Worm (Caenorhabditis elegans) whole organism, L4 larva: ENCODE data around the gene crm-1.

Experiments
- F37D6.2 ChIP-seq: sonication (generic microtip); optimal IDR thresholded peaks from 2 replicates; lab custom pipeline; 2016; ENCODE audit warnings: mild to moderate bottlenecking, missing genetic modification characterization, missing compliant biosample characterization
- F44E2.7 ChIP-seq: fragments of 200-800 bp; sonication (Bioruptor generic); IDR thresholded peaks from 2 replicates; pipeline ENCODE4 v2.1.2; 2022; ENCODE audit warnings: missing genetic modification characterization, missing compliant biosample characterization
- F49E8.2 ChIP-seq: sonication (generic microtip); optimal IDR thresholded peaks from 2 replicates; lab custom pipeline; 2016; ENCODE audit warnings: missing compliant biosample characterization, mild to moderate bottlenecking, missing genetic modification characterization, borderline replicate concordance
- T20F7.1 ChIP-seq: fragments of 200-800 bp; sonication (Bioruptor generic); optimal IDR thresholded peaks from 2 replicates; lab custom pipeline; 2018; ENCODE audit warnings: mild to moderate bottlenecking, missing genetic modification characterization, missing compliant biosample characterization
- ZK337.2 ChIP-seq: fragments of 200-800 bp; sonication (Bioruptor generic); IDR thresholded peaks from 2 replicates; pipeline ENCODE4 v1.3.6; 2022; ENCODE audit warnings: missing genetic modification reagents, missing genetic modification characterization, missing compliant biosample characterization
- ZK546.5 ChIP-seq, 2 experiments: sonication (generic microtip); optimal IDR thresholded peaks; 2 replicates each; lab custom pipeline; 2017; ENCODE audit warnings: missing biosample characterization in 2 of 2, missing genetic modification characterization in 2 of 2
- ceh-44 ChIP-seq: fragments of 200-800 bp; sonication (Bioruptor generic); IDR thresholded peaks from 2 replicates; pipeline ENCODE4 v1.3.6; 2022; ENCODE audit warnings: missing genetic modification reagents, missing genetic modification characterization, missing compliant biosample characterization
- cey-2 ChIP-seq: sonication (generic microtip); optimal IDR thresholded peaks from 3 replicates; lab custom pipeline; 2017; ENCODE audit warnings: missing genetic modification characterization, mild to moderate bottlenecking, missing compliant biosample characterization, antibody characterized with exemption, borderline replicate concordance; ENCODE audit not compliant: insufficient read depth
- ctbp-1 ChIP-seq: fragments of 200-800 bp; sonication (Bioruptor generic); IDR thresholded peaks from 2 replicates; pipeline ENCODE4 v1.3.6; 2022; ENCODE audit warnings: missing genetic modification reagents, missing genetic modification characterization, missing compliant biosample characterization
- daf-16 ChIP-seq, 3 experiments: sonication (generic microtip); optimal IDR thresholded peaks; 2 replicates each; lab custom pipeline; 2016 to 2017; ENCODE audit warnings: missing genetic modification characterization in 3 of 3, missing genetic modification reagents in 3 of 3, mild to moderate bottlenecking in 2 of 3, missing compliant biosample characterization in 2 of 3, missing biosample characterization in 1 of 3, moderate library complexity in 1 of 3
- dmd-6 ChIP-seq: fragments of 200-800 bp; sonication (Bioruptor generic); IDR thresholded peaks from 2 replicates; pipeline ENCODE4 v1.3.6; 2022; ENCODE audit warnings: missing genetic modification reagents, missing genetic modification characterization, missing compliant biosample characterization
- dmd-9 ChIP-seq: fragments of 200-800 bp; sonication (Bioruptor generic); IDR thresholded peaks from 2 replicates; pipeline ENCODE4 v1.3.6; 2022; ENCODE audit warnings: missing genetic modification reagents, missing genetic modification characterization, missing compliant biosample characterization
- dpl-1 ChIP-seq: fragments of 150-350 bp; optimal IDR thresholded peaks from 2 replicates; lab custom pipeline; 2014; ENCODE audit warnings: missing biosample characterization, missing genetic modification reagents, missing genetic modification characterization
- duxl-1 ChIP-seq: sonication (generic microtip); optimal IDR thresholded peaks from 2 replicates; lab custom pipeline; 2016; ENCODE audit warnings: mild to moderate bottlenecking, missing genetic modification characterization, moderate library complexity, missing compliant biosample characterization; ENCODE audit not compliant: poor library complexity
- dve-1 ChIP-seq: sonication (generic microtip); optimal IDR thresholded peaks from 2 replicates; lab custom pipeline; 2017; ENCODE audit warnings: antibody characterized with exemption, mild to moderate bottlenecking, missing genetic modification characterization, missing compliant biosample characterization; ENCODE audit not compliant: insufficient read depth
- fkh-10 ChIP-seq: fragments of 150-350 bp; optimal IDR thresholded peaks from 2 replicates; lab custom pipeline; 2014; ENCODE audit warnings: missing biosample characterization, missing genetic modification reagents, missing genetic modification characterization
- hif-1 ChIP-seq, 2 experiments: sonication (generic microtip); optimal IDR thresholded peaks; 2 replicates each; lab custom pipeline; 2016 to 2017; ENCODE audit warnings: missing compliant biosample characterization in 2 of 2, missing genetic modification characterization in 2 of 2, missing genetic modification reagents in 2 of 2, missing genotype in 2 of 2, mild to moderate bottlenecking in 1 of 2
- hlh-30 ChIP-seq: sonication (generic microtip); optimal IDR thresholded peaks from 2 replicates; lab custom pipeline; 2017; ENCODE audit warnings: antibody characterized with exemption, mild to moderate bottlenecking, missing genetic modification characterization, missing compliant biosample characterization; ENCODE audit not compliant: insufficient read depth
- hmg-1.1 ChIP-seq: fragments of 200-800 bp; sonication (Bioruptor generic); IDR thresholded peaks from 2 replicates; pipeline ENCODE4 v1.3.6; 2022; ENCODE audit warnings: missing genetic modification reagents, missing genetic modification characterization, missing compliant biosample characterization
- lin-13 ChIP-seq: fragments of 150-350 bp; optimal IDR thresholded peaks from 2 replicates; lab custom pipeline; 2014; ENCODE audit warnings: missing biosample characterization, missing genetic modification reagents, missing genetic modification characterization
- lin-38 ChIP-seq: fragments of 200-800 bp; sonication (Bioruptor generic); IDR thresholded peaks from 2 replicates; pipeline ENCODE4 v1.3.6; 2022; ENCODE audit warnings: missing genetic modification reagents, missing genetic modification characterization, missing compliant biosample characterization
- lsy-2 ChIP-seq, 2 experiments: fragments of 150-350 bp in 1 of 2; sonication (generic microtip) in 1 of 2; optimal IDR thresholded peaks; 2 replicates each; lab custom pipeline; 2014 to 2017; ENCODE audit warnings: missing biosample characterization in 2 of 2, missing genetic modification characterization in 2 of 2
- madf-5 ChIP-seq, 2 experiments: fragments of 200-800 bp; sonication (Bioruptor generic); IDR thresholded peaks; 2 replicates each; pipeline ENCODE4 v1.3.6; 2022; ENCODE audit warnings: missing compliant biosample characterization in 2 of 2, missing genetic modification characterization in 2 of 2
- mdl-1 ChIP-seq, 2 experiments: fragments of 150-350 bp in 1 of 2; sonication (generic microtip) in 1 of 2; optimal IDR thresholded peaks; 2 replicates each; lab custom pipeline; 2014 to 2017; ENCODE audit warnings: missing biosample characterization in 2 of 2, missing genetic modification characterization in 2 of 2
- mep-1 ChIP-seq: fragments of 150-350 bp; sonication (generic microtip); optimal IDR thresholded peaks from 3 replicates; lab custom pipeline; 2014; ENCODE audit warnings: missing biosample characterization, missing genetic modification characterization
- mes-2 ChIP-seq: sonication (generic microtip); optimal IDR thresholded peaks from 2 replicates; lab custom pipeline; 2016; ENCODE audit warnings: missing genotype, mild to moderate bottlenecking, missing genetic modification characterization, missing compliant biosample characterization; ENCODE audit not compliant: poor library complexity, severe bottlenecking
- nhr-102 ChIP-seq: sonication (generic microtip); optimal IDR thresholded peaks from 2 replicates; lab custom pipeline; 2016; ENCODE audit warnings: mild to moderate bottlenecking, missing genetic modification characterization, moderate library complexity, missing compliant biosample characterization
- nhr-11 ChIP-seq: fragments of 150-350 bp; optimal IDR thresholded peaks from 2 replicates; lab custom pipeline; 2014; ENCODE audit warnings: missing biosample characterization, missing genetic modification characterization
- nhr-111 ChIP-seq: fragments of 200-800 bp; sonication (Bioruptor generic); optimal IDR thresholded peaks from 2 replicates; lab custom pipeline; 2018; ENCODE audit warnings: mild to moderate bottlenecking, missing genetic modification characterization, missing compliant biosample characterization
- nhr-25 ChIP-seq: sonication (generic microtip); optimal IDR thresholded peaks from 2 replicates; lab custom pipeline; 2017; ENCODE audit warnings: missing genetic modification characterization, mild to moderate bottlenecking, missing compliant biosample characterization, antibody characterized with exemption, moderate library complexity, borderline replicate concordance; ENCODE audit not compliant: insufficient read depth
- nhr-28 ChIP-seq: fragments of 150-350 bp; optimal IDR thresholded peaks from 2 replicates; lab custom pipeline; 2014; ENCODE audit warnings: missing biosample characterization, missing genetic modification characterization
- nhr-42 ChIP-seq: fragments of 200-800 bp; sonication (Bioruptor generic); IDR thresholded peaks from 2 replicates; pipeline ENCODE4 v1.3.6; 2022; ENCODE audit warnings: missing genetic modification characterization, missing compliant biosample characterization
- nhr-48 ChIP-seq: sonication (generic microtip); optimal IDR thresholded peaks from 2 replicates; lab custom pipeline; 2016; ENCODE audit warnings: mild to moderate bottlenecking, missing genetic modification characterization, missing compliant biosample characterization
- nhr-6 ChIP-seq: fragments of 150-350 bp; optimal IDR thresholded peaks from 2 replicates; lab custom pipeline; 2014; ENCODE audit warnings: missing biosample characterization, missing genetic modification characterization
- nhr-77 ChIP-seq: fragments of 150-350 bp; optimal IDR thresholded peaks from 2 replicates; lab custom pipeline; 2014; ENCODE audit warnings: missing biosample characterization, missing genetic modification characterization
- pha-4 ChIP-seq, 2 experiments: fragments of 150-350 bp in 1 of 2; fragments of 200-800 bp in 1 of 2; sonication (Bioruptor generic) in 1 of 2; IDR thresholded peaks in 1 of 2; optimal IDR thresholded peaks in 1 of 2; 2 replicates each; pipeline versions ENCODE4 v1.3.6 to Lab custom; 2014 to 2022; ENCODE audit warnings: missing genetic modification characterization in 2 of 2, missing genetic modification reagents in 2 of 2, missing biosample characterization in 1 of 2, missing compliant biosample characterization in 1 of 2
- rbr-2 ChIP-seq: sonication (generic microtip); optimal IDR thresholded peaks from 2 replicates; lab custom pipeline; 2016; ENCODE audit warnings: missing genotype, missing genetic modification characterization, missing compliant biosample characterization
- snpc-4 ChIP-seq: fragments of 150-350 bp; optimal IDR thresholded peaks from 2 replicates; lab custom pipeline; 2014; ENCODE audit warnings: missing biosample characterization, missing genetic modification characterization
- spr-1 ChIP-seq: sonication (generic microtip); optimal IDR thresholded peaks from 2 replicates; lab custom pipeline; 2016; ENCODE audit warnings: mild to moderate bottlenecking, missing genetic modification characterization, missing compliant biosample characterization
- spr-3 ChIP-seq: fragments of 200-800 bp; sonication (Bioruptor generic); optimal IDR thresholded peaks from 2 replicates; lab custom pipeline; 2018; ENCODE audit warnings: mild to moderate bottlenecking, missing genetic modification characterization, missing compliant biosample characterization
- unc-130 ChIP-seq: sonication (generic microtip); optimal IDR thresholded peaks from 2 replicates; lab custom pipeline; 2016; ENCODE audit warnings: missing genetic modification reagents, missing genetic modification characterization, missing compliant biosample characterization
- zag-1 ChIP-seq: fragments of 150-350 bp; optimal IDR thresholded peaks from 2 replicates; lab custom pipeline; 2014; ENCODE audit warnings: missing biosample characterization, missing genetic modification characterization
- zfp-2 ChIP-seq: sonication (generic microtip); optimal IDR thresholded peaks from 2 replicates; lab custom pipeline; 2016; ENCODE audit warnings: mild to moderate bottlenecking, missing genetic modification characterization, missing compliant biosample characterization
- zip-11 ChIP-seq: fragments of 200-800 bp; sonication (Bioruptor generic); IDR thresholded peaks from 2 replicates; pipeline ENCODE4 v1.3.6; 2022; ENCODE audit warnings: missing genetic modification characterization, missing compliant biosample characterization
- ztf-11 ChIP-seq: fragments of 150-350 bp; optimal IDR thresholded peaks from 2 replicates; lab custom pipeline; 2014; ENCODE audit warnings: missing biosample characterization, missing genetic modification characterization
- ztf-7 ChIP-seq: fragments of 150-350 bp; optimal IDR thresholded peaks from 2 replicates; lab custom pipeline; 2014; ENCODE audit warnings: missing biosample characterization, missing genetic modification characterization

Gene crm-1

DNA sequence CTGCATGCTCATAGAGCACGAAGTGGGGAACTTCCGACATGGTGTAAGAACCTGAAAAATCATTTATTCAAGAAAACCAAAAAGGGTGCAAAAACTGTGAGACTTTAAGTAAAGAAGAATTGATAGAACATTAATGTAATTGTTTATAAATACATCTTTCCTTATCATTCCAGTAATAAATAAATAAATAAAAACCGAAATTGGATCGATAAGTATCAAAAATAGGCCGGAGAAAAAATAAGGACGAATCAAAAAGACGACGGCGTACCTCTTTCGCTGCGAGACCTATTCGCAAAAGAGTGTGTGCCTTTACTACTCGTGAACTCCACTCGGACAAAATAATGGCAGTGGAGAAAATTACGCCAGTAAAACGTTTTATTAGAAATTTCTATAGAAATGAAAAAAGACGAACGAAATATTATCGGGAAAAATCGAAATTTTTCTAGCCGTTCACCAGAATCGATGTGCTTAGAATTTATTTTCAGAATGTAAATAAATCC is 21.1 kb upstream of the crm-1 start, which contains the start of gene nol-56:
TSS of gene nol-56 (minus strand) at position 51 of the 500 bp plus-strand sequence.
- TF ChIP-seq dmd-9 (GFP tag; lab: Robert Waterston, UW) (0 out of 2 replicates have a peak, but pooled peaks have one; percentile 57), hmg-1.1 (GFP tag; lab: Robert Waterston, UW) (peak; percentile 68), F49E8.2 (tag; lab: Kevin White, UChicago) (peak; percentile 11), nhr-48 (peak; percentile 27), daf-16 (GFP tag; optimal IDR thresholded peaks at IDR 0.05; lab: Kevin White, UChicago) (peak in 1 of 2 experiments; percentile 4), daf-16 (tag; optimal IDR thresholded peaks at IDR 0.05; lab: Kevin White, UChicago) (peak; percentile 62), mdl-1 (tag; optimal IDR thresholded peaks at IDR 0.05; lab: Kevin White, UChicago) (peak in 1 of 2 experiments; percentile 36), dpl-1 (GFP tag; lab: Kevin White, UChicago) (peak; percentile 89), nhr-28 (tag; lab: Kevin White, UChicago) (peak; percentile 60), zfp-2 (tag; lab: Kevin White, UChicago) (peak; percentile 22), nhr-11 (peak; percentile 62), unc-130 (GFP tag; lab: Kevin White, UChicago) (peak; percentile 64), F37D6.2 (tag; lab: Kevin White, UChicago) (peak; percentile 47), F44E2.7 (no peak), mes-2 (peak; percentile 93), snpc-4 (tag; lab: Kevin White, UChicago) (no peak), nhr-111 (GFP tag; lab: Kevin White, UChicago) (no peak), dmd-6 (GFP tag; lab: Robert Waterston, UW) (peak; percentile 80), duxl-1 (tag; lab: Kevin White, UChicago) (peak; percentile 36), pha-4 (GFP tag; IDR thresholded peaks at IDR 0.05; lab: Robert Waterston, UW) (peak; percentile 65; the same call in 1 of the 2 replicates), pha-4 (tag; optimal IDR thresholded peaks at IDR 0.05; lab: Kevin White, UChicago) (peak; percentile 32), fkh-10 (GFP tag; lab: Kevin White, UChicago) (no peak), ztf-7 (tag; lab: Kevin White, UChicago) (peak; percentile 62), nhr-6 (peak; percentile 62), hlh-30 (tag; lab: Kevin White, UChicago) (peak; percentile 71), nhr-102 (tag; lab: Kevin White, UChicago) (peak; percentile 34), nhr-77 (tag; lab: Kevin White, UChicago) (peak; percentile 71), zag-1 (tag; lab: Kevin White, UChicago) (no peak), lin-13 (GFP tag; lab: Kevin White, UChicago) (peak; percentile 52), hif-1 (tag; optimal IDR thresholded peaks at IDR 0.05; lab: Kevin White, UChicago) (peak; percentile 10 to 58), ceh-44 (no peak), madf-5 (GFP tag; IDR thresholded peaks at IDR 0.05; lab: Robert Waterston, UW) (no peak), nhr-25 (tag; lab: Kevin White, UChicago) (peak; percentile 79), nhr-42 (0 out of 2 replicates have a peak, but pooled peaks have one; percentile 8), ZK546.5 (tag; optimal IDR thresholded peaks at IDR 0.05; lab: Kevin White, UChicago) (peak in 1 of 2 experiments; percentile 24), spr-3 (GFP tag; lab: Kevin White, UChicago) (no peak), ctbp-1 (GFP tag; lab: Robert Waterston, UW) (0 out of 2 replicates have a peak, but pooled peaks have one; percentile 36), spr-1 (tag; lab: Kevin White, UChicago) (peak; percentile 52), ZK337.2 (GFP tag; lab: Robert Waterston, UW) (peak; percentile 74; the same call in 1 of the 2 replicates), zip-11 (GFP tag; lab: Robert Waterston, UW) (no peak), lin-38 (GFP tag; lab: Robert Waterston, UW) (peak; percentile 74), mep-1 (tag; lab: Kevin White, UChicago) (peak; percentile 87), lsy-2 (tag; optimal IDR thresholded peaks at IDR 0.05; lab: Kevin White, UChicago) (peak in 1 of 2 experiments; percentile 94), dve-1 (tag; lab: Kevin White, UChicago) (peak; percentile 82), ztf-11 (no peak), rbr-2 (tag; lab: Kevin White, UChicago) (peak; percentile 71), T20F7.1 (GFP tag; lab: Kevin White, UChicago) (peak; percentile 77), cey-2 (tag; lab: Kevin White, UChicago) (no peak)
